Worm (Caenorhabditis elegans): ENCODE data around the gene W04H10.2.
A peak's percentile ranks its signal among the peaks of the same experiment; 100 is the strongest.

The W04H10.2 gene

ce11 chrII:624443-624842 is 19.1 kb downstream of the W04H10.2 start, which contains the start of gene T04B8.5:
Gene T04B8.5, minus strand, starts transcription at chrII:624543.
- TF ChIP-seq hlh-13 (GFP tag; optimal IDR thresholded peaks at IDR 0.05) (no peak), lin-11 (tag; optimal IDR thresholded peaks at IDR 0.05) (no peak), nhr-11 (tag; optimal IDR thresholded peaks at IDR 0.05) (no peak)

- TF ChIP-seq ceh-24 (tag; optimal IDR thresholded peaks at IDR 0.05) (no peak), K02D7.2 (tag; optimal IDR thresholded peaks at IDR 0.05) (no peak), syd-9 (tag; optimal IDR thresholded peaks at IDR 0.05) (no peak), ceh-45 (GFP tag; IDR thresholded peaks at IDR 0.05) (no peak), unc-55 (GFP tag; optimal IDR thresholded peaks at IDR 0.05) (peak; percentile 75), npax-4 (tag; optimal IDR thresholded peaks at IDR 0.05) (no peak), ceh-48 (tag; optimal IDR thresholded peaks at IDR 0.05) (no peak), ceh-2 (tag; optimal IDR thresholded peaks at IDR 0.05) (peak; percentile 2), C38D4.7 (GFP tag; optimal IDR thresholded peaks at IDR 0.05) (no peak), unc-42 (tag; optimal IDR thresholded peaks at IDR 0.05) (peak; percentile 12), ceh-31 (tag; optimal IDR thresholded peaks at IDR 0.05) (peak; percentile 61), rnt-1 (tag; optimal IDR thresholded peaks at IDR 0.05) (no peak), sox-2 (GFP tag; IDR thresholded peaks at IDR 0.05) (no peak), pag-3 (tag; optimal IDR thresholded peaks at IDR 0.05; ENCODE audit: borderline replicate concordance) (no peak), hlh-30 (tag; optimal IDR thresholded peaks at IDR 0.05; ENCODE audit: insufficient read depth) (peak; percentile 18), pat-9 (tag; optimal IDR thresholded peaks at IDR 0.05) (no peak), elt-2 (tag; optimal IDR thresholded peaks at IDR 0.05) (no peak), hlh-8 (tag; optimal IDR thresholded peaks at IDR 0.05) (no peak), tbx-2 (tag; optimal IDR thresholded peaks at IDR 0.05) (peak; percentile 38), pqm-1 (tag; optimal IDR thresholded peaks at IDR 0.05) (no peak), lim-6 (tag; optimal IDR thresholded peaks at IDR 0.05) (no peak), sdc-2 (tag; optimal IDR thresholded peaks at IDR 0.05) (no peak), pha-4 (tag; optimal IDR thresholded peaks at IDR 0.05) (no peak), ceh-34 (tag; optimal IDR thresholded peaks at IDR 0.05) (peak; percentile 27), lin-11 (tag; optimal IDR thresholded peaks at IDR 0.05) (no peak), ahr-1 (tag; optimal IDR thresholded peaks at IDR 0.05) (no peak), fax-1 (tag; optimal IDR thresholded peaks at IDR 0.05) (no peak), nhr-232 (tag; optimal IDR thresholded peaks at IDR 0.05) (no peak), eyg-1 (tag; optimal IDR thresholded peaks at IDR 0.05) (no peak), ceh-18 (tag; optimal IDR thresholded peaks at IDR 0.05) (no peak), Y22D7AL.16 (tag; optimal IDR thresholded peaks at IDR 0.05) (no peak), unc-3 (GFP tag; conservative IDR thresholded peaks at IDR 0.05) (no peak), unc-3 (tag; optimal IDR thresholded peaks at IDR 0.05) (no peak), F13H6.1 (tag; optimal IDR thresholded peaks at IDR 0.05) (peak; percentile 4), ets-4 (tag; optimal IDR thresholded peaks at IDR 0.05) (no peak), ztf-16 (tag; optimal IDR thresholded peaks at IDR 0.05) (no peak), tbx-7 (tag; optimal IDR thresholded peaks at IDR 0.05) (no peak), nfya-1 (tag; optimal IDR thresholded peaks at IDR 0.05) (peak; percentile 62), nhr-11 (tag; optimal IDR thresholded peaks at IDR 0.05) (no peak), hlh-6 (tag; optimal IDR thresholded peaks at IDR 0.05) (no peak), T23F11.4 (GFP tag; optimal IDR thresholded peaks at IDR 0.05) (no peak), pros-1 (tag; optimal IDR thresholded peaks at IDR 0.05) (no peak), ceh-19 (GFP tag; optimal IDR thresholded peaks at IDR 0.05) (no peak), unc-86 (tag; optimal IDR thresholded peaks at IDR 0.05) (no peak), gmeb-2 (tag; optimal IDR thresholded peaks at IDR 0.05) (no peak), C08G9.2 (tag; optimal IDR thresholded peaks at IDR 0.05) (no peak), fkh-10 (GFP tag; optimal IDR thresholded peaks at IDR 0.05) (no peak), ceh-9 (tag; optimal IDR thresholded peaks at IDR 0.05) (no peak)
Observed at ce11 chrII:625926-626325, 20.6 kb downstream of the W04H10.2 start.

Measured in whole organism, late embryonic.